Fruit fly (Drosophila melanogaster): ENCODE measurements around the gene Mps1.

The Mps1 gene

dm6 chr3R:17700488-17701130 is 29.5 kb downstream of the Mps1 start (continued):
- TF ChIP-seq CG14710 (tag; optimal IDR thresholded peaks at IDR 0.05) (peak; percentile 97), CG9932 (GFP tag; IDR thresholded peaks at IDR 0.05) (peak; percentile 99), Mad (GFP tag; optimal IDR thresholded peaks at IDR 0.05) (peak; percentile 90), her (GFP tag; optimal IDR thresholded peaks at IDR 0.05) (peak; percentile 45), Dek (tag; optimal IDR thresholded peaks at IDR 0.05) (peak; percentile 99), zfh1 (GFP tag; IDR thresholded peaks at IDR 0.05) (peak; percentile 95), gsb (GFP tag; IDR thresholded peaks at IDR 0.05) (peak; percentile 97), CG4282 (GFP tag; optimal IDR thresholded peaks at IDR 0.05) (no peak), CG9797 (GFP tag; optimal IDR thresholded peaks at IDR 0.05) (peak; percentile 51), Sox102F (GFP tag; optimal IDR thresholded peaks at IDR 0.05) (peak; percentile 99), seq (GFP tag; IDR thresholded peaks at IDR 0.05) (peak; percentile 98), peb (GFP tag; IDR thresholded peaks at IDR 0.05) (peak; percentile 96), CG13624 (GFP tag; optimal IDR thresholded peaks at IDR 0.05) (peak; percentile 53), fru (optimal IDR thresholded peaks at IDR 0.05) (no peak), Spps (tag; optimal IDR thresholded peaks at IDR 0.05) (peak; percentile 97), CG12071 (GFP tag; optimal IDR thresholded peaks at IDR 0.05) (peak; percentile 90), CG3065 (GFP tag; optimal IDR thresholded peaks at IDR 0.05) (peak; percentile 94), shn (GFP tag; optimal IDR thresholded peaks at IDR 0.05) (peak; percentile 38), CG4404 (GFP tag; IDR thresholded peaks at IDR 0.05) (peak; percentile 96), H2.0 (GFP tag; IDR thresholded peaks at IDR 0.05) (peak; percentile 97), HmgD (GFP tag; optimal IDR thresholded peaks at IDR 0.05) (no peak), zen2 (GFP tag; IDR thresholded peaks at IDR 0.05; ENCODE audit: partially characterized antibody) (no peak), Doc2 (GFP tag; IDR thresholded peaks at IDR 0.05) (peak; percentile 85), CG13424 (tag; optimal IDR thresholded peaks at IDR 0.05) (peak; percentile 99), Hr78 (GFP tag; optimal IDR thresholded peaks at IDR 0.05) (peak in 1 of 2 experiments; percentile 95), pb (GFP tag; optimal IDR thresholded peaks at IDR 0.05) (peak; percentile 30), CG7271 (tag; optimal IDR thresholded peaks at IDR 0.05) (peak; percentile 88), CG11247 (GFP tag; IDR thresholded peaks at IDR 0.05) (peak; percentile 97), chm (GFP tag; IDR thresholded peaks at IDR 0.05) (peak; percentile 6), CG14667 (GFP tag; IDR thresholded peaks at IDR 0.05) (peak; percentile 97), sens (GFP tag) (peak; percentile 97), Dp (GFP tag; optimal IDR thresholded peaks at IDR 0.05) (peak; percentile 26), CG15011 (GFP tag; optimal IDR thresholded peaks at IDR 0.05) (peak; percentile 93), CG14441 (GFP tag; IDR thresholded peaks at IDR 0.05) (peak; percentile 98), Dbx (GFP tag; IDR thresholded peaks at IDR 0.05) (peak; percentile 99), CG12769 (tag; optimal IDR thresholded peaks at IDR 0.05) (peak; percentile 77), CG1603 (tag; optimal IDR thresholded peaks at IDR 0.05) (no peak), CG18764 (GFP tag; optimal IDR thresholded peaks at IDR 0.05) (peak; percentile 93), oc (tag; optimal IDR thresholded peaks at IDR 0.05) (peak; percentile 98), CG18599 (GFP tag; optimal IDR thresholded peaks at IDR 0.05) (peak; percentile 100), hb (GFP tag; IDR thresholded peaks at IDR 0.05; ENCODE audit: partially characterized antibody) (no peak), YL-1 (GFP tag; optimal IDR thresholded peaks at IDR 0.05) (peak; percentile 98), CG11560 (tag; IDR thresholded peaks at IDR 0.05) (peak; percentile 90), nau (GFP tag; optimal IDR thresholded peaks at IDR 0.05) (no peak), exex (tag; optimal IDR thresholded peaks at IDR 0.05) (peak; percentile 94), vfl (GFP tag; optimal IDR thresholded peaks at IDR 0.05) (peak; percentile 86), CG16779 (GFP tag; IDR thresholded peaks at IDR 0.05) (peak; percentile 85), CG11695 (GFP tag; IDR thresholded peaks at IDR 0.05) (peak; percentile 99), mld (GFP tag; IDR thresholded peaks at IDR 0.05; ENCODE audit: partially characterized antibody) (no peak), Rx (GFP tag; IDR thresholded peaks at IDR 0.05) (peak; percentile 92), Adf1 (GFP tag; IDR thresholded peaks at IDR 0.05) (peak; percentile 81)
